Worm (Caenorhabditis elegans): ENCODE results near the gene D2007.1.

DNA sequence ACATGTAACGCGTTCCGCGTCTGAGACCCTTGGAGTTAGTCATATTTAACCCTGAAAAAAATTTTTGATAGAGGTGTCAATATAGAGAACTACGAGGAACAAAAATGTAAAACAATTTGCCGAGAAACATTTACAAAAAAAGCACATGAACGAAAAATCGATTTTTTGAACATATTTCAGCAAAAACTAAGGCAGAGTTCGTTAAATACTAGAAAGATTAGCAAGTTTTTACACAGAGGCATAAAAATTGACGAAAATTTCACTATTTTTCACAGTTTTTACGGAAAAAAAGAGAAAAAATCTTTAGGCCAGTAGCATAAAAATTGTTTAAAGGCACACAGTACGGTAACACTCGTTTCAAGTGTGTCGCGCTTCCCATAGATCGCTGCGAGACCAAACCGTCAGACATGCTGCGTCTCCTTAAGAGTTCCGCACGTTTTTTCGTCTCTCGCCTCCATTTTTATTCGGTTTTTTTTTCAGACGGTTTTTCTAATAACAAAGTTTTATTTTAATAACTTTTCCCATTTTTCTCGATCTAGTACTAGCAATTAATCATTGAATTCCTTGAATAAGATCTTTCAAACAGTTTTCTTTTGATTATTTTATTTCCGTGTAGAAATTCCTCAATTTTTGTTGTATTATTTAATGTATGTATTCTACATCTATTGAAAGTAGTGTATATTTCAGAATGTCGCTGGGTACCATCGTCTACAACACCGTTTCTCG is 24.9 kb upstream of the D2007.1 start, which contains the start of the genes rpl-21 and C14B9.10:
- peak; percentile 76 for TF ChIP-seq fos-1 (tag; optimal IDR thresholded peaks at IDR 0.05)
- peak; percentile 83 for TF ChIP-seq tbx-2 (tag; optimal IDR thresholded peaks at IDR 0.05)
- peak in 1 of 2 experiments; percentile 13 for TF ChIP-seq ztf-11 (tag; optimal IDR thresholded peaks at IDR 0.05)
- TF ChIP-seq ces-1 (GFP tag; optimal IDR thresholded peaks at IDR 0.05), result no peak

All from whole organism, L1 larva.